Worm (Caenorhabditis elegans) whole organism, L2 larva: ENCODE measurements around the gene Y47D3B.12.

Experiments
- aly-2 ChIP-seq: fragments of 150-350 bp; optimal IDR thresholded peaks from 2 replicates; lab custom pipeline; 2014; ENCODE audit warnings: missing biosample characterization, missing genetic modification characterization
- dmd-4 ChIP-seq: sonication (generic microtip); optimal IDR thresholded peaks from 2 replicates; lab custom pipeline; 2017; ENCODE audit warnings: missing biosample characterization, missing genetic modification characterization
- lsy-2 ChIP-seq, 2 experiments: fragments of 150-350 bp in 1 of 2; sonication (generic microtip) in 1 of 2; optimal IDR thresholded peaks; 2 replicates each; lab custom pipeline; 2014 to 2017; ENCODE audit warnings: missing biosample characterization in 2 of 2, missing genetic modification characterization in 2 of 2
- nhr-12 ChIP-seq: fragments of 150-350 bp; optimal IDR thresholded peaks from 2 replicates; lab custom pipeline; 2014; ENCODE audit warnings: missing biosample characterization, missing genetic modification characterization
- snpc-4 ChIP-seq: fragments of 150-350 bp; optimal IDR thresholded peaks from 2 replicates; lab custom pipeline; 2014; ENCODE audit warnings: missing biosample characterization, missing genetic modification characterization

DNA sequence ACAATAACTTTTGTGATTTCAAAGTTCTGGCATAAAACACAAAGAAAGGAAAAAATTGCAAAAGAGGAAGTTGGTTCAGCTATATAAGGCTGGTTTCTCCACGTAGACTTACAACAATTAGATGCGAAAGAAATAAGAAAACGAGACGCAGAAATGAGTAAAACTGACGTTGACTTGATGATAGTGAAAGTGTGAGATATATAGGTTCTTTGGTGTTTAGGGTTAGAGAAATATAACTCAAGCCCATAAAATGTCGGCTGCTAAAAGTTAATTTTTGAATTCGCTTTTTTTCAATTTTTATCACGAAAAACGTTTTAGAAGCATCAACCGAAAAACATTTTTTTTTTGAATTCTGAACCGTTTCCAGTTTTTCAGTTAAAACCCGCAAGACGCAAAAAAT lies 24.4 kb upstream of the Y47D3B.12 start:
- TF ChIP-seq snpc-4 (tag; lab: Kevin White, UChicago) = peak; percentile 87
- TF ChIP-seq nhr-12 (tag; lab: Kevin White, UChicago) = no peak
- TF ChIP-seq dmd-4 = no peak
- no peak for TF ChIP-seq aly-2 (tag; lab: Kevin White, UChicago)
- peak in 1 of 2 experiments; percentile 5 for TF ChIP-seq lsy-2 (tag; optimal IDR thresholded peaks at IDR 0.05; lab: Kevin White, UChicago)
